Worm (Caenorhabditis elegans) whole organism, L4/young adult: ENCODE results near the gene W09G12.10.

Experiments
- W03F9.2 ChIP-seq: fragments of 150-350 bp; optimal IDR thresholded peaks from 2 replicates; lab custom pipeline; 2014; ENCODE audit warnings: missing biosample characterization, missing genetic modification characterization
- him-1 ChIP-seq: sonication (generic microtip); optimal IDR thresholded peaks from 2 replicates; lab custom pipeline; 2016; ENCODE audit warnings: missing genotype, missing genetic modification reagents, missing genetic modification characterization, missing compliant biosample characterization

DNA sequence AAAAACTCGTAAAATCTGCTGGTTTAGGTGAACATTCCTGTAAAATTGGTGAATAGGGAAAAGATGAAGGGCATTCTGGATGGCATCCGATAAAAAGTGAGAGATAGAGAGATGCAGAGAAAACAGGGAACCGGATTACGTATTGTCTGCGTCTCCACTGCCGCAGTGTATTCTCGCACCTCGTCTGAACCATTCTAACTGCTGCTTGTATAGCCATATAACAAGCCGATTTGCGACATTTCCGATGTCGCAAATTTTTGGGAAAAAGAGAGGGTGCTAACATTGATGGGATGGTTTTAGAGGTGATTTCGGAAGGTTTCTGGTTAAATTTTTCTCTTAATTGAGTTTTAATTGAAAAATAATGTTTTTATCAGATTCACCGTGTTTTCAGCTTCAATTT lies at the start of gene W09G12.10:
- TF ChIP-seq W03F9.2 (tag; lab: Kevin White, UChicago) (no peak), him-1 (tag; lab: Kevin White, UChicago) (no peak)
